Fruit fly (Drosophila melanogaster): ENCODE measurements around the gene Ect3.

Gene Ect3

dm6 chr3R:11962739-11963214, 36.3 kb upstream of the Ect3 start, which contains the start of the genes CG3281 and aurA (continued):
- no peak for TF ChIP-seq Hey (tag; optimal IDR thresholded peaks at IDR 0.05)
- TF ChIP-seq btn (GFP tag; optimal IDR thresholded peaks at IDR 0.05) = no peak
- TF ChIP-seq CG30403 (GFP tag; optimal IDR thresholded peaks at IDR 0.05) = peak; percentile 89
- TF ChIP-seq Hsf (GFP tag; optimal IDR thresholded peaks at IDR 0.05) = peak; percentile 83
- peak; percentile 68 for TF ChIP-seq CG9876 (GFP tag; optimal IDR thresholded peaks at IDR 0.05)
- peak; percentile 76 for TF ChIP-seq CG30020 (tag; optimal IDR thresholded peaks at IDR 0.05)
- peak; percentile 92 for TF ChIP-seq bbx (GFP tag; IDR thresholded peaks at IDR 0.05; ENCODE audit: partially characterized antibody)
- TF ChIP-seq fd64A (GFP tag; optimal IDR thresholded peaks at IDR 0.05) = no peak
- TF ChIP-seq CG18764 (GFP tag; optimal IDR thresholded peaks at IDR 0.05) = peak; percentile 64
- peak; percentile 64 for TF ChIP-seq CG15269 (tag; optimal IDR thresholded peaks at IDR 0.05)
- TF ChIP-seq CG17802 (tag; optimal IDR thresholded peaks at IDR 0.05) = no peak
- peak; percentile 90 for TF ChIP-seq CG2120 (GFP tag; optimal IDR thresholded peaks at IDR 0.05)
- peak in 1 of 2 experiments; percentile 54 for TF ChIP-seq bsh (GFP tag; optimal IDR thresholded peaks at IDR 0.05)
- peak; percentile 42 for TF ChIP-seq tup (GFP tag; optimal IDR thresholded peaks at IDR 0.05)
- no peak for TF ChIP-seq tio (GFP tag; optimal IDR thresholded peaks at IDR 0.05)
- peak; percentile 94 for TF ChIP-seq Med (GFP tag)
- peak; percentile 97 for TF ChIP-seq vnd (GFP tag; IDR thresholded peaks at IDR 0.05; ENCODE audit: partially characterized antibody)
- peak; percentile 78 for TF ChIP-seq CG9609 (GFP tag; optimal IDR thresholded peaks at IDR 0.05)
- peak; percentile 66 for TF ChIP-seq HmgZ (tag; optimal IDR thresholded peaks at IDR 0.05)
- peak; percentile 82 for TF ChIP-seq CG9817 (tag; optimal IDR thresholded peaks at IDR 0.05)
- TF ChIP-seq CG12744 (GFP tag; optimal IDR thresholded peaks at IDR 0.05) = peak; percentile 39
- TF ChIP-seq insv (GFP tag; optimal IDR thresholded peaks at IDR 0.05) = peak in 1 of 2 experiments; percentile 33
- no peak for TF ChIP-seq D (optimal IDR thresholded peaks at IDR 0.05)
- TF ChIP-seq D (GFP tag; optimal IDR thresholded peaks at IDR 0.05) = peak; percentile 38
- no peak for TF ChIP-seq dan (GFP tag; IDR thresholded peaks at IDR 0.05)
- no peak for TF ChIP-seq CG17912 (GFP tag; optimal IDR thresholded peaks at IDR 0.05)
- peak; percentile 20 for TF ChIP-seq CG10565 (GFP tag; optimal IDR thresholded peaks at IDR 0.05)
- TF ChIP-seq inv (GFP tag; IDR thresholded peaks at IDR 0.05; ENCODE audit: partially characterized antibody) = peak; percentile 97
- no peak for TF ChIP-seq cwo (GFP tag; optimal IDR thresholded peaks at IDR 0.05)
- TF ChIP-seq emc (GFP tag; optimal IDR thresholded peaks at IDR 0.05) = peak; percentile 73
- no peak for TF ChIP-seq eve (GFP tag; optimal IDR thresholded peaks at IDR 0.05)

dm6 chr3R:11964000-11964399, 35.1 kb upstream of the Ect3 start:
- peak; percentile 51 for TF ChIP-seq Med (GFP tag)
- no peak for TF ChIP-seq MESR4 (GFP tag; optimal IDR thresholded peaks at IDR 0.05)
- TF ChIP-seq tio (GFP tag; optimal IDR thresholded peaks at IDR 0.05) = no peak
- no peak for TF ChIP-seq CG7372 (GFP tag; IDR thresholded peaks at IDR 0.05)
- no peak for TF ChIP-seq Oli (tag; optimal IDR thresholded peaks at IDR 0.05)
- TF ChIP-seq esg (GFP tag; conservative IDR thresholded peaks at IDR 0.05) = no peak
- TF ChIP-seq sc (optimal IDR thresholded peaks at IDR 0.05) = no peak
- TF ChIP-seq sc (GFP tag; optimal IDR thresholded peaks at IDR 0.05) = no peak
- no peak for TF ChIP-seq CG3838 (GFP tag; optimal IDR thresholded peaks at IDR 0.05)
- TF ChIP-seq Ravus (GFP tag; IDR thresholded peaks at IDR 0.05) = no peak
- 0 out of 3 replicates have a peak, but pooled peaks have one; percentile 18 for TF ChIP-seq vnd (GFP tag; IDR thresholded peaks at IDR 0.05; ENCODE audit: partially characterized antibody)
- no peak for TF ChIP-seq trh (GFP tag; optimal IDR thresholded peaks at IDR 0.05)
- no peak for TF ChIP-seq Bgb (GFP tag; IDR thresholded peaks at IDR 0.05; ENCODE audit: partially characterized antibody)
- no peak for TF ChIP-seq ranshi (GFP tag; IDR thresholded peaks at IDR 0.05)
- no peak for TF ChIP-seq CG9797 (GFP tag; optimal IDR thresholded peaks at IDR 0.05)
- no peak for TF ChIP-seq hkb (optimal IDR thresholded peaks at IDR 0.05)
- no peak for TF ChIP-seq hkb (GFP tag; IDR thresholded peaks at IDR 0.05)
- TF ChIP-seq CG8478 (optimal IDR thresholded peaks at IDR 0.05) = peak; percentile 59
- TF ChIP-seq CG17328 (GFP tag; IDR thresholded peaks at IDR 0.05) = no peak
- TF ChIP-seq CG14050 (GFP tag; IDR thresholded peaks at IDR 0.05) = no peak
- TF ChIP-seq aop (GFP tag; IDR thresholded peaks at IDR 0.05) = no peak
- TF ChIP-seq Ets65A (GFP tag) = peak; percentile 88
- TF ChIP-seq wor (GFP tag; IDR thresholded peaks at IDR 0.05) = no peak
- no peak for TF ChIP-seq CG14441 (GFP tag; IDR thresholded peaks at IDR 0.05)
- no peak for TF ChIP-seq ham (GFP tag; IDR thresholded peaks at IDR 0.05)

All from whole organism, embryonic.